Worm (Caenorhabditis elegans) whole organism, young adult: ENCODE data around the gene rabr-4.

Experiments
- D2030.7 ChIP-seq: fragments of 200-800 bp; sonication (Bioruptor generic); IDR thresholded peaks from 2 replicates; pipeline ENCODE4 v1.3.6; 2022; ENCODE audit warnings: missing genetic modification reagents, missing genetic modification characterization, missing compliant biosample characterization
- F39B2.1 ChIP-seq: fragments of 200-800 bp; sonication (Bioruptor generic); IDR thresholded peaks from 2 replicates; pipeline ENCODE4 v1.3.6; 2022; ENCODE audit warnings: missing genetic modification reagents, missing genetic modification characterization, missing compliant biosample characterization
- Y67H2A.10 ChIP-seq: fragments of 200-800 bp; sonication (Bioruptor generic); conservative IDR thresholded peaks from 2 replicates; pipeline ENCODE4 v1.3.6; 2022; ENCODE audit warnings: missing genetic modification reagents, missing genetic modification characterization, missing compliant biosample characterization
- ceh-79 ChIP-seq: sonication (generic microtip); optimal IDR thresholded peaks from 2 replicates; lab custom pipeline; 2017; ENCODE audit warnings: mild to moderate bottlenecking, missing genetic modification characterization, missing compliant biosample characterization
- hlh-12 ChIP-seq: sonication (generic microtip); optimal IDR thresholded peaks from 2 replicates; lab custom pipeline; 2016; ENCODE audit warnings: missing genetic modification characterization, missing compliant biosample characterization
- lir-1 ChIP-seq: fragments of 200-800 bp; sonication (Bioruptor generic); conservative IDR thresholded peaks from 2 replicates; pipeline ENCODE4 v1.3.6; 2022; ENCODE audit warnings: missing genetic modification reagents, missing genetic modification characterization, missing compliant biosample characterization
- nfya-1 ChIP-seq: sonication (generic microtip); optimal IDR thresholded peaks from 2 replicates; lab custom pipeline; 2017; ENCODE audit warnings: antibody characterized with exemption, missing compliant biosample characterization, missing genetic modification characterization, borderline replicate concordance; ENCODE audit not compliant: insufficient read depth
- nfyb-1 ChIP-seq: fragments of 200-800 bp; sonication (Bioruptor generic); IDR thresholded peaks from 2 replicates; pipeline ENCODE4 v1.3.6; 2022; ENCODE audit warnings: missing genetic modification reagents, missing genetic modification characterization, missing compliant biosample characterization
- ztf-25 ChIP-seq: fragments of 200-800 bp; sonication (Bioruptor generic); IDR thresholded peaks from 2 replicates; pipeline ENCODE4 v1.3.6; 2022; ENCODE audit warnings: missing genetic modification reagents, missing genetic modification characterization, missing compliant biosample characterization
- ztf-3 ChIP-seq: fragments of 200-800 bp; sonication (Bioruptor generic); optimal IDR thresholded peaks from 2 replicates; lab custom pipeline; 2018; ENCODE audit warnings: mild to moderate bottlenecking, missing genetic modification characterization, missing compliant biosample characterization

DNA sequence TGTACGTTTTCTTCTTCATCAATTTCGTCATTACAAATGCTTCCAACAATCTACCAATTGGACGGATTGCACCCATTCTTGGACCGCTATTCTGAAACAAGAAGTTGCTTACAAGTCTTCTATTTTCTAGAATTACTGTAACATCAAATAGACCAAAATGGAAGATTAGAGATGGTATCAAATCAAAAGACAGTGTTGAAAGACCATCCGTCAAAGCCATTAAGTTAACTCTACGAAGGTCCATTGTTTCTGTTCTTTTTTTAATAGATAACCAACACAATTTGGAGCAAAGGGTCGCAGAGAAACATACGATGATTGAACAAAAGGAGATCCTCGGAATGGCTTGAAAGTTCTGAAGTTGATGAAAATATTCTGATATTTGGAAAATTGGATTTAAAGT, 49.7 kb upstream of the rabr-4 start:
- no peak for TF ChIP-seq hlh-12 (tag; lab: Kevin White, UChicago)
- TF ChIP-seq ztf-3 (GFP tag; lab: Kevin White, UChicago) = no peak
- TF ChIP-seq F39B2.1 (GFP tag; lab: Robert Waterston, UW) = no peak
- TF ChIP-seq ceh-79 (tag; lab: Kevin White, UChicago) = no peak
- no peak for TF ChIP-seq lir-1 (GFP tag; lab: Robert Waterston, UW)
- TF ChIP-seq Y67H2A.10 (GFP tag; lab: Robert Waterston, UW) = no peak
- no peak for TF ChIP-seq D2030.7 (GFP tag; lab: Robert Waterston, UW)
- no peak for TF ChIP-seq nfya-1 (tag; lab: Kevin White, UChicago)
- no peak for TF ChIP-seq ztf-25
- no peak for TF ChIP-seq nfyb-1 (GFP tag; lab: Robert Waterston, UW)
